Worm (Caenorhabditis elegans) whole organism, L1 larva: ENCODE measurements around the gene F45D11.7.
"Not testable (repeated sequence)": the region's sequence is repeated elsewhere in the genome, so short reads cannot be mapped to it uniquely, and the experiment has no call there.

ENCODE experiments used
- C16A3.4 ChIP-seq: fragments of 150-350 bp; optimal IDR thresholded peaks from 2 replicates; lab custom pipeline; 2014; ENCODE audit warnings: missing biosample characterization, missing genetic modification characterization
- F16B12.6 ChIP-seq: fragments of 150-350 bp; optimal IDR thresholded peaks from 2 replicates; lab custom pipeline; 2014; ENCODE audit warnings: missing biosample characterization, missing genetic modification characterization
- Y116A8C.19 ChIP-seq: sonication (generic microtip); optimal IDR thresholded peaks from 2 replicates; lab custom pipeline; 2016; ENCODE audit warnings: missing compliant biosample characterization, missing genetic modification characterization, borderline replicate concordance
- aha-1 ChIP-seq: fragments of 150-350 bp; optimal IDR thresholded peaks from 2 replicates; lab custom pipeline; 2014; ENCODE audit warnings: missing biosample characterization, missing genetic modification characterization
- blmp-1 ChIP-seq: fragments of 150-350 bp; optimal IDR thresholded peaks from 2 replicates; lab custom pipeline; 2014; ENCODE audit warnings: missing biosample characterization, missing genetic modification characterization
- ceh-88 ChIP-seq: fragments of 200-800 bp; sonication (Bioruptor generic); IDR thresholded peaks from 2 replicates; pipeline ENCODE4 v1.3.6; 2022; ENCODE audit warnings: missing genetic modification characterization, missing compliant biosample characterization
- ceh-90 ChIP-seq: sonication (generic microtip); optimal IDR thresholded peaks from 2 replicates; lab custom pipeline; 2016; ENCODE audit warnings: missing genetic modification characterization, missing compliant biosample characterization
- ces-1 ChIP-seq: fragments of 150-350 bp; optimal IDR thresholded peaks from 2 replicates; lab custom pipeline; 2014; ENCODE audit warnings: missing biosample characterization, missing genetic modification reagents, missing genetic modification characterization
- dpl-1 ChIP-seq, 3 experiments: fragments of 150-350 bp in 2 of 3; sonication (generic microtip) in 1 of 3; optimal IDR thresholded peaks; 2 replicates each; lab custom pipeline; 2014 to 2017; ENCODE audit warnings: missing biosample characterization in 3 of 3, missing genetic modification characterization in 3 of 3, missing genetic modification reagents in 3 of 3
- efl-1 ChIP-seq, 4 experiments: fragments of 150-350 bp; optimal IDR thresholded peaks in 3 of 4; peaks in 1 of 4; 1 replicate in 1 of 4; 2 replicates in 3 of 4; lab custom pipeline; 2014; ENCODE audit warnings: missing biosample characterization in 2 of 4, missing genetic modification characterization in 2 of 4, missing genetic modification reagents in 2 of 4
- efl-3 ChIP-seq: fragments of 200-800 bp; sonication (Bioruptor generic); optimal IDR thresholded peaks from 2 replicates; lab custom pipeline; 2018; ENCODE audit warnings: mild to moderate bottlenecking, missing genetic modification characterization, missing compliant biosample characterization
- elt-3 ChIP-seq, 6 experiments: fragments of 150-350 bp in 1 of 6; sonication (generic microtip); optimal IDR thresholded peaks; 2 replicates each; lab custom pipeline; 2017 to 2018; ENCODE audit warnings: missing biosample characterization in 6 of 6, missing genetic modification characterization in 6 of 6, inconsistent platforms in 1 of 6
- ets-5 ChIP-seq: fragments of 200-800 bp; sonication (Bioruptor generic); IDR thresholded peaks from 2 replicates; pipeline ENCODE4 v1.3.6; 2022; ENCODE audit warnings: missing genetic modification characterization, missing compliant biosample characterization
- fkh-10 ChIP-seq: sonication (generic microtip); optimal IDR thresholded peaks from 2 replicates; lab custom pipeline; 2017; ENCODE audit warnings: missing biosample characterization, missing genetic modification reagents, missing genetic modification characterization
- hlh-4 ChIP-seq: sonication (generic microtip); optimal IDR thresholded peaks from 2 replicates; lab custom pipeline; 2016; ENCODE audit warnings: mild to moderate bottlenecking, missing genetic modification characterization, missing compliant biosample characterization
- irx-1 ChIP-seq: sonication (generic microtip); optimal IDR thresholded peaks from 2 replicates; lab custom pipeline; 2016; ENCODE audit warnings: missing genetic modification characterization, missing compliant biosample characterization
- lsy-2 ChIP-seq, 2 experiments: fragments of 150-350 bp; optimal IDR thresholded peaks; 2 replicates each; lab custom pipeline; 2014; ENCODE audit warnings: missing biosample characterization in 2 of 2, missing genetic modification characterization in 2 of 2
- nhr-12 ChIP-seq: sonication (generic microtip); optimal IDR thresholded peaks from 2 replicates; lab custom pipeline; 2017; ENCODE audit warnings: missing biosample characterization, missing genetic modification characterization
- nhr-19 ChIP-seq: fragments of 200-800 bp; sonication (Bioruptor generic); conservative IDR thresholded peaks from 2 replicates; pipeline ENCODE4 v1.3.6; 2022; ENCODE audit warnings: missing genetic modification characterization, missing compliant biosample characterization
- nhr-237 ChIP-seq: fragments of 150-350 bp; optimal IDR thresholded peaks from 2 replicates; lab custom pipeline; 2014; ENCODE audit warnings: missing biosample characterization, missing genetic modification characterization
- nhr-77 ChIP-seq: fragments of 150-350 bp; optimal IDR thresholded peaks from 2 replicates; lab custom pipeline; 2014; ENCODE audit warnings: missing biosample characterization, missing genetic modification characterization
- pag-3 ChIP-seq: sonication (generic microtip); optimal IDR thresholded peaks from 2 replicates; lab custom pipeline; 2017; ENCODE audit warnings: missing genetic modification characterization, mild to moderate bottlenecking, missing compliant biosample characterization, antibody characterized with exemption, borderline replicate concordance; ENCODE audit not compliant: insufficient read depth
- pax-3 ChIP-seq: fragments of 200-800 bp; sonication (Bioruptor generic); optimal IDR thresholded peaks from 2 replicates; lab custom pipeline; 2018; ENCODE audit warnings: mild to moderate bottlenecking, missing genetic modification characterization, moderate library complexity, missing compliant biosample characterization
- pqm-1 ChIP-seq: sonication (generic microtip); optimal IDR thresholded peaks from 3 replicates; lab custom pipeline; 2017; ENCODE audit warnings: missing biosample characterization, missing genetic modification characterization
- snu-23 ChIP-seq: sonication (generic microtip); optimal IDR thresholded peaks from 2 replicates; lab custom pipeline; 2016; ENCODE audit warnings: missing genetic modification characterization, missing compliant biosample characterization
- sptf-1 ChIP-seq: fragments of 150-350 bp; optimal IDR thresholded peaks from 2 replicates; lab custom pipeline; 2014; ENCODE audit warnings: missing biosample characterization, missing genetic modification characterization
- swsn-7 ChIP-seq: sonication (generic microtip); optimal IDR thresholded peaks from 2 replicates; lab custom pipeline; 2016; ENCODE audit warnings: missing genetic modification characterization, missing compliant biosample characterization
- tbx-2 ChIP-seq: sonication (generic microtip); optimal IDR thresholded peaks from 2 replicates; lab custom pipeline; 2016; ENCODE audit warnings: missing genetic modification characterization, missing compliant biosample characterization
- unc-62 ChIP-seq: fragments of 150-350 bp; optimal IDR thresholded peaks from 2 replicates; lab custom pipeline; 2014; ENCODE audit warnings: missing biosample characterization, missing genetic modification reagents, missing genetic modification characterization
- unc-86 ChIP-seq: sonication (generic microtip); optimal IDR thresholded peaks from 2 replicates; lab custom pipeline; 2016; ENCODE audit warnings: missing genetic modification characterization, missing compliant biosample characterization
- unc-98 ChIP-seq: fragments of 200-800 bp; sonication (Bioruptor generic); IDR thresholded peaks from 2 replicates; pipeline ENCODE4 v1.3.6; 2022; ENCODE audit warnings: missing genetic modification characterization, missing compliant biosample characterization
- zag-1 ChIP-seq: fragments of 150-350 bp; optimal IDR thresholded peaks from 2 replicates; lab custom pipeline; 2014; ENCODE audit warnings: missing biosample characterization, missing genetic modification characterization
- ztf-11 ChIP-seq, 2 experiments: sonication (generic microtip); optimal IDR thresholded peaks; 2 replicates each; lab custom pipeline; 2016 to 2017; ENCODE audit warnings: missing genetic modification characterization in 2 of 2, missing biosample characterization in 1 of 2, missing compliant biosample characterization in 1 of 2
- ztf-4 ChIP-seq: fragments of 150-350 bp; optimal IDR thresholded peaks from 2 replicates; lab custom pipeline; 2014; ENCODE audit warnings: missing biosample characterization, missing genetic modification characterization

The F45D11.7 gene

DNA sequence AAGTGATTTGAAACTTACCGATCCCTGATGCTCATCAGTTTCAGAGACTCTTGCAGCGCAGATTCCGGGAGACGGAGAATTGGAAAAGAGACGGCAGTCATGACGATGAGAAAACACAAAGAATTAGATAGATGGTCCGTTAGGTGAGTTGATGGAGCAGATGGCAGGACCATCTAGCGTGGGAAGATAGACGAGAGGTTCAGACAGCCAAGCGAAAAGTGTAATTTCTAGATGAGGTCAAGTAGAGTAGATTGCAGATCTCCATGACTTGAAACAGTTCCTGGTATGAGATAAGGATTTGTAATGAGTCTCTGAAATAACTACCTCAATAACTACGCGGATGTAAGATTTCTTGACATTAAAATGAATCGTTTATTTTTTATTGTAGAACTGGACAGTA, 1.8 kb downstream of the F45D11.7 start, which contains the start of gene F45D11.11:
Gene F45D11.11 (minus strand): TSS at position 101 of the 400 bp plus-strand sequence.
- not testable (repeated sequence) for TF ChIP-seq efl-3 (GFP tag; lab: Kevin White, UChicago); swsn-7 (tag; lab: Kevin White, UChicago); zag-1 (tag; lab: Kevin White, UChicago)

DNA sequence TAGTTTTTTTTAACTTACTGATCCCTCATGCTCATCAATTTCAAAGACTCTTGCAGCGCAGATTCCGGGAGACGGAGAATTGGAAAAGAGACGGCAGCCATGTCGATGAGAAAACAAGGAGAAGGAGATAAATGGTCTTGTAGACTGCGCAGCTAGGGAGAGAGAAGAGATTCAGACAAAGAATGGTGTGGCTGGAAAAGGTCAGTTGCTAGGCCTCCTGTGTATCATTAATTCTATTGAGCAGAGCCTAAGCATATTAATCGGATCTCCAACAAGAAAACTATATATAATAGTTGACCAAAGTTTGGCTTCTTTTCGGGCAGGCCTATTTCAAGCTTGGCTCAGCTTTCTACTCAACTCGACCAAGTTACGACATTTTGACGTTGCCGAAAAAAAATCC, 5.2 kb downstream of the F45D11.7 start, which contains the start of gene fbxb-29:
Gene fbxb-29 (minus strand): TSS at position 101 of the 400 bp plus-strand sequence.
- TF ChIP-seq efl-3 (GFP tag; lab: Kevin White, UChicago) (no peak), snu-23 (GFP tag; lab: Kevin White, UChicago) (no peak), ets-5 (GFP tag; lab: Robert Waterston, UW) (no peak), tbx-2 (tag; lab: Kevin White, UChicago) (no peak), ztf-11 (tag; optimal IDR thresholded peaks at IDR 0.05; lab: Kevin White, UChicago) (no peak), pag-3 (tag; lab: Kevin White, UChicago) (no peak), sptf-1 (tag; lab: Kevin White, UChicago) (no peak), F16B12.6 (tag; lab: Kevin White, UChicago) (no peak), dpl-1 (GFP tag; optimal IDR thresholded peaks at IDR 0.05; lab: Kevin White, UChicago) (no peak), blmp-1 (tag; lab: Kevin White, UChicago) (no peak), pqm-1 (no peak), Y116A8C.19 (tag; lab: Kevin White, UChicago) (no peak), aha-1 (no peak), zag-1 (tag; lab: Kevin White, UChicago) (no peak), ces-1 (no peak), irx-1 (tag; lab: Kevin White, UChicago) (no peak), C16A3.4 (tag; lab: Kevin White, UChicago) (no peak), unc-62 (GFP tag; lab: Kevin White, UChicago) (no peak), ceh-90 (tag; lab: Kevin White, UChicago) (no peak), nhr-12 (no peak)

DNA sequence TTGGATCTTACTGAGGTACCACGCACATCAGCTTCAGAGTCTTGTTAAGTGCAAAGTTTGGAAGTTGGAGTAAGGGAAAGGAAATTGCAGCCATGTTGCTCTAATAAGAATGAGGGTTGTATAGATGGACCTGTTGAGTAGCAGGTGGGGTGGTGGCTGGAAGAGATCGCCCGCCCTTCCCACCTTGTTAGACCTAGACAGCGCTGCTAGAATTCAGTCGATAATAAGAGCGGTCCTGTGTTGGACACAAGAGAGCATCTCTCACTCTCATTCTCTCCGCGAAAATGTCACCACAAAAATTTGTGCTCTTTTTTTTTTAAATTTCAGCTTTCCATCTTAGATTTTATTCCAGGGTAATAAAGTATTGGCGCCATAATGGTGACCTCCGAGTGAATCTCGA, 7.0 kb downstream of the F45D11.7 start, which contains the start of the genes fbxb-30 and F45D11.5:
Gene fbxb-30 (minus strand): TSS at position 101 of the 400 bp plus-strand sequence.
Gene F45D11.5 (plus strand): TSS at position 352 of the 400 bp plus-strand sequence.
- TF ChIP-seq pqm-1 (no peak), ztf-4 (tag; lab: Kevin White, UChicago) (no peak), nhr-237 (tag; lab: Kevin White, UChicago) (no peak), lsy-2 (tag; optimal IDR thresholded peaks at IDR 0.05; lab: Kevin White, UChicago) (no peak), nhr-19 (GFP tag; lab: Robert Waterston, UW) (no peak), nhr-77 (tag; lab: Kevin White, UChicago) (no peak), tbx-2 (tag; lab: Kevin White, UChicago) (no peak), unc-98 (GFP tag; lab: Robert Waterston, UW) (no peak), elt-3 (tag; optimal IDR thresholded peaks at IDR 0.05; lab: Kevin White, UChicago) (no peak), hlh-4 (tag; lab: Kevin White, UChicago) (no peak), unc-86 (tag; lab: Kevin White, UChicago) (no peak), efl-1 (optimal IDR thresholded peaks at IDR 0.05; lab: Kevin White, UChicago) (no peak), efl-1 (GFP tag; optimal IDR thresholded peaks at IDR 0.05 in 1 of 2; lab: Kevin White, UChicago) (no peak), irx-1 (tag; lab: Kevin White, UChicago) (no peak), pax-3 (no peak)

DNA sequence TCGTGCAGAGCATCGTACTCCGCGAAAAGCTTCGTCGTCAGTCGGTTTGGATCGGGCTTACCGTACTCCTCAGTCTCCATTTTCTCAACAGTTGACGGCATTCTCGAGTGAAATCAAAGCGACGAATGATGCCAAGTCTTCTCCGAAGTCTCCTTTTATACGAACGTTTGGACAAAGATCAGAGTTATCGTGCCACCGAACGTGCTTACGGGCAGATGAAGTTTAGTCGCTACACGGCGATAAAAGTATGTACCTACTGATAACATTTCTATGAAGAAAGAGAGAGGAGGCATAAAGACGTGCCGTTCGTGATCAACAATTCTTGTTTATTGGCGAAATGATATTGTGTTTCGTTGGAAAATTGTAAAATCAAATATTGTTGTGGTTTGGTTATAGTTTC, 12.0 kb downstream of the F45D11.7 start, which contains the start of gene F45D11.14:
Gene F45D11.14 (minus strand): TSS at position 101 of the 400 bp plus-strand sequence.
- TF ChIP-seq ceh-88; fkh-10; unc-62 (GFP tag; lab: Kevin White, UChicago): not testable (repeated sequence)
